Worm (Caenorhabditis elegans): ENCODE results near the gene cchl-1.

The cchl-1 gene

ce11 chrII:11204731-11205130, 31.5 kb downstream of the cchl-1 start:
- no peak for TF ChIP-seq him-1 (tag; optimal IDR thresholded peaks at IDR 0.05)
- no peak for TF ChIP-seq W03F9.2 (tag; optimal IDR thresholded peaks at IDR 0.05)
- TF ChIP-seq dao-5 (tag; optimal IDR thresholded peaks at IDR 0.05) = no peak

ce11 chrII:11202581-11203271, 33.5 kb downstream of the cchl-1 start, which contains the start of gene srap-1:
Gene srap-1, plus strand, starts transcription at chrII:11203221.
- TF ChIP-seq dao-5 (tag; optimal IDR thresholded peaks at IDR 0.05) (no peak), W03F9.2 (tag; optimal IDR thresholded peaks at IDR 0.05) (no peak)

- no peak for TF ChIP-seq dao-5 (tag; optimal IDR thresholded peaks at IDR 0.05)
- TF ChIP-seq W03F9.2 (tag; optimal IDR thresholded peaks at IDR 0.05) = no peak
- TF ChIP-seq him-1 (tag; optimal IDR thresholded peaks at IDR 0.05) = no peak
Observed at ce11 chrII:11200234-11200755, 35.9 kb downstream of the cchl-1 start.

ce11 chrII:11193523-11193922, 42.7 kb downstream of the cchl-1 start:
- TF ChIP-seq W03F9.2 (tag; optimal IDR thresholded peaks at IDR 0.05) (no peak), dao-5 (tag; optimal IDR thresholded peaks at IDR 0.05) (no peak), him-1 (tag; optimal IDR thresholded peaks at IDR 0.05) (no peak)

- TF ChIP-seq him-1 (tag; optimal IDR thresholded peaks at IDR 0.05) (no peak), dao-5 (tag; optimal IDR thresholded peaks at IDR 0.05) (no peak), W03F9.2 (tag; optimal IDR thresholded peaks at IDR 0.05) (no peak)
Observed at ce11 chrII:11192488-11192887, 43.7 kb downstream of the cchl-1 start.

ce11 chrII:11188026-11188425, 48.2 kb downstream of the cchl-1 start, which contains the start of gene F37H8.5:
Gene F37H8.5, plus strand, starts transcription at chrII:11188206.
- no peak for TF ChIP-seq dao-5 (tag; optimal IDR thresholded peaks at IDR 0.05)
- no peak for TF ChIP-seq him-1 (tag; optimal IDR thresholded peaks at IDR 0.05)
- no peak for TF ChIP-seq W03F9.2 (tag; optimal IDR thresholded peaks at IDR 0.05)

ce11 chrII:11185728-11186127, 50.5 kb downstream of the cchl-1 start, which contains the start of gene sfxn-1.2:
Gene sfxn-1.2, plus strand, starts transcription at chrII:11186028.
- TF ChIP-seq W03F9.2 (tag; optimal IDR thresholded peaks at IDR 0.05) (no peak), him-1 (tag; optimal IDR thresholded peaks at IDR 0.05) (no peak), dao-5 (tag; optimal IDR thresholded peaks at IDR 0.05) (no peak)

Measured in whole organism, L4/young adult.